Worm (Caenorhabditis elegans): ENCODE measurements around the gene R05A10.4.

ce11 chrIV:14133400-14133799 lies 38.9 kb upstream of the R05A10.4 start:
- TF ChIP-seq unc-39 (tag; optimal IDR thresholded peaks at IDR 0.05) (no peak), lin-39 (tag; optimal IDR thresholded peaks at IDR 0.05) (no peak), egl-27 (tag; optimal IDR thresholded peaks at IDR 0.05) (no peak), ama-1 (optimal IDR thresholded peaks at IDR 0.05) (no peak), ZK546.5 (tag; optimal IDR thresholded peaks at IDR 0.05) (no peak), snpc-4 (tag; optimal IDR thresholded peaks at IDR 0.05) (no peak), nhr-10 (tag; optimal IDR thresholded peaks at IDR 0.05) (no peak), lin-13 (GFP tag; optimal IDR thresholded peaks at IDR 0.05) (no peak), lin-11 (tag; optimal IDR thresholded peaks at IDR 0.05) (no peak), R02D3.7 (tag; optimal IDR thresholded peaks at IDR 0.05) (no peak), nhr-11 (tag; optimal IDR thresholded peaks at IDR 0.05) (no peak), skn-1 (tag; optimal IDR thresholded peaks at IDR 0.05) (no peak), ceh-16 (tag; optimal IDR thresholded peaks at IDR 0.05) (no peak), mdl-1 (tag; optimal IDR thresholded peaks at IDR 0.05) (no peak)

Measured in whole organism, L2 larva.